Worm (Caenorhabditis elegans): ENCODE results near the gene Y55F3AM.11.

The Y55F3AM.11 gene

DNA sequence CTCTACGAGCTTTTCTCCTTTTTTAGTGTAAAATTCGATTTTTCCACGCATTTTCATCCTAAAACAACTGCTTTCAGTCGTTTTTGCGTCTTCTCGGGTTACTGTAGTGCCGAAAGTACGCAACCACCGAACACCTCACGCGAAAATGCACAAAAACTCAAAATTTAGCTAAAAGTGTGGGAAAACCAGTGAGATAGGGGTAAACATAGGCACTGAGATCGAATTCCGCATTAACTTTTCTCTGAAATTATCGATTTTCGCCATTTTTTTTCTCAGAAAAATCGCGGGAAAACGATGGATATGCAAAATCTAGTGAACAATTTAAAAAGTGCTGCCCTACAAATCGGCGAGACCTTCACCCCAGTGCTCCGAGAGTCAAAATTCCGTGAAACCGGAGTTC lies 34.0 kb downstream of the Y55F3AM.11 start, which contains the start of gene atg-3:
Gene atg-3 (plus strand): TSS at position 301 of the 400 bp plus-strand sequence.
- TF ChIP-seq grh-1 (GFP tag; IDR thresholded peaks at IDR 0.05) (no peak), vab-15 (tag; optimal IDR thresholded peaks at IDR 0.05) (no peak), hlh-17 (GFP tag; optimal IDR thresholded peaks at IDR 0.05; ENCODE audit: borderline replicate concordance) (no peak), sup-37 (GFP tag; optimal IDR thresholded peaks at IDR 0.05) (no peak), ets-5 (GFP tag; IDR thresholded peaks at IDR 0.05) (no peak), efl-1 (optimal IDR thresholded peaks at IDR 0.05) (no peak), efl-1 (GFP tag; optimal IDR thresholded peaks at IDR 0.05 in 1 of 2) (no peak), blmp-1 (tag; optimal IDR thresholded peaks at IDR 0.05) (no peak), xbp-1 (tag; optimal IDR thresholded peaks at IDR 0.05) (no peak), nhr-71 (tag; optimal IDR thresholded peaks at IDR 0.05) (no peak), lsy-2 (tag; optimal IDR thresholded peaks at IDR 0.05) (no peak), aly-2 (tag; optimal IDR thresholded peaks at IDR 0.05) (no peak), ceh-90 (tag; optimal IDR thresholded peaks at IDR 0.05) (no peak), jun-1 (tag; optimal IDR thresholded peaks at IDR 0.05) (no peak)

DNA sequence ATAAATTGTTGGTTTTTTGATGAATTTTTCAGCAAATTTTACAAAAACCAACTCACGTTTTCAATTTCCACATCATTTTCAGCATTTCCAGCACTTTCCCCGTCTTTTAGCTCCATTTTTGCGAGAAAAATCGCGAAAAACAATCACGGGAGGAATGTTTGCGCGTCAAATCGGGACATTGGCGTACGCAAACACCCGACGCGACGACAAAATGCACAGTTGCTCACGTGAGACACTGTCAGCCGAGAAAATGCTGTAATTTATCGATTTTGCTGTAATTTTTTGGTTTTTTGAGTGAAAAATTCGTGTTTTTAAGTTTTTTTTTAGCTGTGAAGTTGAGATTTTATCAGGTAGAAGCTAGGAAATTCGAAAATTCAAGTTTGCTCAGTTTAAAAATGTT lies 34.6 kb downstream of the Y55F3AM.11 start, which contains the start of gene Y55F3AM.9:
Gene Y55F3AM.9 (minus strand): TSS at position 189 of the 400 bp plus-strand sequence.
- TF ChIP-seq skn-1 (tag; optimal IDR thresholded peaks at IDR 0.05) = peak; percentile 37
- peak; percentile 64 to 79 for TF ChIP-seq lin-35 (GFP tag; optimal IDR thresholded peaks at IDR 0.05)
- TF ChIP-seq mep-1 (tag; optimal IDR thresholded peaks at IDR 0.05) = peak; percentile 62
- TF ChIP-seq grh-1 (GFP tag; IDR thresholded peaks at IDR 0.05) = no peak
- peak; percentile 58 for TF ChIP-seq nhr-47 (tag; optimal IDR thresholded peaks at IDR 0.05)
- no peak for TF ChIP-seq C16A3.4 (tag; optimal IDR thresholded peaks at IDR 0.05)
- TF ChIP-seq snpc-4 (tag; optimal IDR thresholded peaks at IDR 0.05) = peak; percentile 18
- TF ChIP-seq nhr-237 (tag; optimal IDR thresholded peaks at IDR 0.05) = no peak
- no peak for TF ChIP-seq nhr-12 (tag; optimal IDR thresholded peaks at IDR 0.05)
- TF ChIP-seq efl-1 (optimal IDR thresholded peaks at IDR 0.05) = peak; percentile 72 to 74
- peak; percentile 70 to 96 for TF ChIP-seq efl-1 (GFP tag; optimal IDR thresholded peaks at IDR 0.05 in 1 of 2)
- peak; percentile 34 to 69 (median 64) for TF ChIP-seq dpl-1 (GFP tag; optimal IDR thresholded peaks at IDR 0.05)
- TF ChIP-seq unc-86 (tag; optimal IDR thresholded peaks at IDR 0.05) = peak; percentile 7
- TF ChIP-seq aly-2 (tag; optimal IDR thresholded peaks at IDR 0.05) = no peak
- no peak for TF ChIP-seq aha-1 (tag; optimal IDR thresholded peaks at IDR 0.05)
- TF ChIP-seq efl-3 (GFP tag; optimal IDR thresholded peaks at IDR 0.05) = no peak
- TF ChIP-seq snu-23 (GFP tag; optimal IDR thresholded peaks at IDR 0.05) = peak; percentile 66
- peak; percentile 8 for TF ChIP-seq nhr-20 (tag; optimal IDR thresholded peaks at IDR 0.05)
- no peak for TF ChIP-seq ceh-88 (GFP tag; IDR thresholded peaks at IDR 0.05)
- TF ChIP-seq isw-1 (GFP tag; IDR thresholded peaks at IDR 0.05) = peak; percentile 40
- TF ChIP-seq C04F5.9 (tag; optimal IDR thresholded peaks at IDR 0.05) = peak; percentile 71
- peak in 1 of 2 experiments; percentile 65 for TF ChIP-seq mdl-1 (tag; optimal IDR thresholded peaks at IDR 0.05)
- TF ChIP-seq fkh-8 (tag; optimal IDR thresholded peaks at IDR 0.05) = peak; percentile 60
- TF ChIP-seq ceh-90 (tag; optimal IDR thresholded peaks at IDR 0.05) = no peak
- no peak for TF ChIP-seq unc-98 (GFP tag; IDR thresholded peaks at IDR 0.05)
- no peak for TF ChIP-seq Y116A8C.19 (tag; optimal IDR thresholded peaks at IDR 0.05; ENCODE audit: borderline replicate concordance)
- TF ChIP-seq alr-1 (tag; optimal IDR thresholded peaks at IDR 0.05; ENCODE audit: borderline replicate concordance) = no peak
- TF ChIP-seq lir-3 (tag; optimal IDR thresholded peaks at IDR 0.05; ENCODE audit: poor library complexity) = no peak
- TF ChIP-seq fkh-10 (GFP tag; optimal IDR thresholded peaks at IDR 0.05) = no peak
- peak; percentile 30 for TF ChIP-seq dsc-1 (tag; optimal IDR thresholded peaks at IDR 0.05)
- TF ChIP-seq fos-1 (tag; optimal IDR thresholded peaks at IDR 0.05) = no peak
- TF ChIP-seq egl-27 (tag; optimal IDR thresholded peaks at IDR 0.05) = no peak
- TF ChIP-seq tbx-2 (tag; optimal IDR thresholded peaks at IDR 0.05) = peak; percentile 31
- TF ChIP-seq blmp-1 (tag; optimal IDR thresholded peaks at IDR 0.05) = no peak
- TF ChIP-seq sox-4 (tag; optimal IDR thresholded peaks at IDR 0.05) = no peak
- TF ChIP-seq tlp-1 (tag; optimal IDR thresholded peaks at IDR 0.05) = no peak
- TF ChIP-seq ceh-63 (GFP tag; optimal IDR thresholded peaks at IDR 0.05) = no peak
- TF ChIP-seq elt-2 (tag; optimal IDR thresholded peaks at IDR 0.05) = no peak
- TF ChIP-seq unc-130 (tag; optimal IDR thresholded peaks at IDR 0.05) = no peak
- peak; percentile 16 to 38 (median 29) for TF ChIP-seq ceh-82 (tag; optimal IDR thresholded peaks at IDR 0.05)
- TF ChIP-seq nhr-85 (tag) = no peak
- no peak for TF ChIP-seq nhr-28 (tag; optimal IDR thresholded peaks at IDR 0.05)
- TF ChIP-seq xbp-1 (tag; optimal IDR thresholded peaks at IDR 0.05) = peak; percentile 37
- TF ChIP-seq nhr-84 (tag; optimal IDR thresholded peaks at IDR 0.05) = no peak
- no peak for TF ChIP-seq zag-1 (tag; optimal IDR thresholded peaks at IDR 0.05)
